Worm (Caenorhabditis elegans) whole organism, young adult: ENCODE measurements around the gene srh-61.

ENCODE experiments used
- B0261.1 ChIP-seq: sonication (generic microtip); optimal IDR thresholded peaks from 2 replicates; lab custom pipeline; 2016; ENCODE audit warnings: mild to moderate bottlenecking, missing genetic modification characterization, moderate library complexity, missing compliant biosample characterization
- C06A6.2 ChIP-seq: fragments of 200-800 bp; sonication (Bioruptor generic); conservative IDR thresholded peaks from 2 replicates; pipeline ENCODE4 v1.3.6; 2022; ENCODE audit warnings: missing genetic modification characterization, missing compliant biosample characterization
- F23B12.7 ChIP-seq: sonication (generic microtip); optimal IDR thresholded peaks from 2 replicates; lab custom pipeline; 2017; ENCODE audit warnings: missing genetic modification characterization, mild to moderate bottlenecking, missing compliant biosample characterization, antibody characterized with exemption, moderate library complexity; ENCODE audit not compliant: insufficient read depth
- K11D2.4 ChIP-seq: fragments of 200-800 bp; sonication (Bioruptor generic); IDR thresholded peaks from 2 replicates; pipeline ENCODE4 v1.3.6; 2022; ENCODE audit warnings: missing genetic modification reagents, missing genetic modification characterization, missing compliant biosample characterization
- Y53F4B.3 ChIP-seq: fragments of 200-800 bp; sonication (Bioruptor generic); IDR thresholded peaks from 2 replicates; pipeline ENCODE4 v1.3.6; 2022; ENCODE audit warnings: missing genetic modification reagents, missing genetic modification characterization, missing compliant biosample characterization
- Y56A3A.18 ChIP-seq: fragments of 200-800 bp; sonication (Bioruptor generic); IDR thresholded peaks from 2 replicates; pipeline ENCODE4 v1.3.6; 2022; ENCODE audit warnings: missing genetic modification reagents, missing genetic modification characterization, missing compliant biosample characterization
- ZK185.1 ChIP-seq: sonication (generic microtip); optimal IDR thresholded peaks from 2 replicates; lab custom pipeline; 2016; ENCODE audit warnings: mild to moderate bottlenecking, missing genetic modification characterization, missing compliant biosample characterization; ENCODE audit not compliant: poor library complexity, severe bottlenecking
- aptf-2 ChIP-seq: fragments of 200-800 bp; sonication (Bioruptor generic); conservative IDR thresholded peaks from 2 replicates; pipeline ENCODE4 v1.3.6; 2022; ENCODE audit warnings: missing genetic modification reagents, missing genetic modification characterization, missing compliant biosample characterization
- aptf-3 ChIP-seq: fragments of 200-800 bp; sonication (Bioruptor generic); IDR thresholded peaks from 2 replicates; pipeline ENCODE4 v1.3.6; 2022; ENCODE audit warnings: missing genetic modification characterization, missing compliant biosample characterization
- atf-7 ChIP-seq: sonication (generic microtip); optimal IDR thresholded peaks from 2 replicates; lab custom pipeline; 2017; ENCODE audit warnings: mild to moderate bottlenecking, missing genetic modification characterization, missing compliant biosample characterization
- athp-1 ChIP-seq: sonication (generic microtip); optimal IDR thresholded peaks from 2 replicates; lab custom pipeline; 2017; ENCODE audit warnings: mild to moderate bottlenecking, missing genetic modification characterization, missing compliant biosample characterization
- attf-3 ChIP-seq: fragments of 200-800 bp; sonication (Bioruptor generic); conservative IDR thresholded peaks from 2 replicates; pipeline ENCODE4 v1.3.6; 2022; ENCODE audit warnings: missing genetic modification reagents, missing genetic modification characterization, missing compliant biosample characterization
- cebp-1 ChIP-seq, 2 experiments: fragments of 200-800 bp in 1 of 2; sonication (Bioruptor generic) in 1 of 2; sonication (generic microtip) in 1 of 2; IDR thresholded peaks in 1 of 2; optimal IDR thresholded peaks in 1 of 2; 2 replicates each; pipeline versions ENCODE4 v1.3.6 to Lab custom; 2017 to 2022; ENCODE audit warnings: missing compliant biosample characterization in 2 of 2, missing genetic modification characterization in 2 of 2, mild to moderate bottlenecking in 1 of 2, missing genetic modification reagents in 1 of 2, moderate library complexity in 1 of 2
- cebp-2 ChIP-seq: fragments of 200-800 bp; sonication (Bioruptor generic); IDR thresholded peaks from 2 replicates; pipeline ENCODE4 v1.3.6; 2022; ENCODE audit warnings: missing genetic modification characterization, missing compliant biosample characterization
- chd-7 ChIP-seq: sonication (generic microtip); optimal IDR thresholded peaks from 2 replicates; lab custom pipeline; 2016; ENCODE audit warnings: mild to moderate bottlenecking, missing genetic modification characterization, moderate library complexity, missing compliant biosample characterization
- dox-1 ChIP-seq: fragments of 200-800 bp; sonication (Bioruptor generic); IDR thresholded peaks from 2 replicates; pipeline ENCODE4 v1.3.6; 2022; ENCODE audit warnings: missing genetic modification reagents, missing genetic modification characterization, missing compliant biosample characterization
- efl-1 ChIP-seq: fragments of 150-350 bp; optimal IDR thresholded peaks from 2 replicates; lab custom pipeline; 2014; ENCODE audit warnings: missing biosample characterization, missing genetic modification reagents, missing genetic modification characterization
- egl-44 ChIP-seq: fragments of 200-800 bp; sonication (Bioruptor generic); IDR thresholded peaks from 2 replicates; pipeline ENCODE4 v1.3.6; 2022; ENCODE audit warnings: missing genetic modification reagents, missing genetic modification characterization, missing compliant biosample characterization
- egrh-3 ChIP-seq: fragments of 200-800 bp; sonication (Bioruptor generic); IDR thresholded peaks from 2 replicates; pipeline ENCODE4 v1.3.6; 2022; ENCODE audit warnings: missing genetic modification reagents, missing genetic modification characterization, missing compliant biosample characterization
- ets-4 ChIP-seq: fragments of 200-800 bp; sonication (Bioruptor generic); optimal IDR thresholded peaks from 2 replicates; lab custom pipeline; 2018; ENCODE audit warnings: mild to moderate bottlenecking, missing genetic modification characterization, missing compliant biosample characterization
- hmg-1.2 ChIP-seq: fragments of 200-800 bp; sonication (Bioruptor generic); IDR thresholded peaks from 2 replicates; pipeline ENCODE4 v1.3.6; 2022; ENCODE audit warnings: missing genetic modification reagents, missing genetic modification characterization, missing compliant biosample characterization
- hsf-1 ChIP-seq: fragments of 200-800 bp; sonication (Bioruptor generic); IDR thresholded peaks from 2 replicates; pipeline ENCODE4 v1.3.6; 2022; ENCODE audit warnings: missing genetic modification reagents, missing genetic modification characterization, missing compliant biosample characterization
- lin-26 ChIP-seq: fragments of 200-800 bp; sonication (Bioruptor generic); IDR thresholded peaks from 2 replicates; pipeline ENCODE4 v1.3.6; 2022; ENCODE audit warnings: missing genetic modification reagents, missing genetic modification characterization, missing compliant biosample characterization
- lin-40 ChIP-seq: sonication (generic microtip); optimal IDR thresholded peaks from 2 replicates; lab custom pipeline; 2016; ENCODE audit warnings: missing genetic modification characterization, mild to moderate bottlenecking, missing compliant biosample characterization, missing genotype, missing genetic modification reagents
- lsl-1 ChIP-seq: fragments of 200-800 bp; sonication (Bioruptor generic); optimal IDR thresholded peaks from 2 replicates; lab custom pipeline; 2018; ENCODE audit warnings: mild to moderate bottlenecking, missing genetic modification characterization, moderate library complexity, missing compliant biosample characterization
- madf-3 ChIP-seq: fragments of 200-800 bp; sonication (Bioruptor generic); IDR thresholded peaks from 2 replicates; pipeline ENCODE4 v1.3.6; 2022; ENCODE audit warnings: missing genetic modification reagents, missing genetic modification characterization, missing compliant biosample characterization
- madf-6 ChIP-seq: fragments of 200-800 bp; sonication (Bioruptor generic); IDR thresholded peaks from 2 replicates; pipeline ENCODE4 v1.3.6; 2022; ENCODE audit warnings: missing genetic modification reagents, missing genetic modification characterization, missing compliant biosample characterization
- madf-8 ChIP-seq: fragments of 200-800 bp; sonication (Bioruptor generic); conservative IDR thresholded peaks from 2 replicates; pipeline ENCODE4 v1.3.6; 2022; ENCODE audit warnings: missing genetic modification reagents, missing genetic modification characterization, missing compliant biosample characterization
- mcd-1 ChIP-seq: fragments of 200-800 bp; sonication (Bioruptor generic); IDR thresholded peaks from 2 replicates; pipeline ENCODE4 v1.3.6; 2022; ENCODE audit warnings: missing genetic modification reagents, missing genetic modification characterization, missing compliant biosample characterization
- mel-28 ChIP-seq: sonication (generic microtip); optimal IDR thresholded peaks from 2 replicates; lab custom pipeline; 2016; ENCODE audit warnings: borderline replicate concordance, mild to moderate bottlenecking, missing genetic modification characterization, missing compliant biosample characterization
- nhr-27 ChIP-seq: fragments of 200-800 bp; sonication (Bioruptor generic); optimal IDR thresholded peaks from 2 replicates; lab custom pipeline; 2018; ENCODE audit warnings: mild to moderate bottlenecking, missing genetic modification characterization, moderate library complexity, missing compliant biosample characterization
- nhr-80 ChIP-seq: sonication (generic microtip); optimal IDR thresholded peaks from 2 replicates; lab custom pipeline; 2016; ENCODE audit warnings: missing genetic modification characterization, missing compliant biosample characterization
- nhr-90 ChIP-seq: sonication (generic microtip); optimal IDR thresholded peaks from 2 replicates; lab custom pipeline; 2016; ENCODE audit warnings: missing genotype, mild to moderate bottlenecking, missing genetic modification characterization, missing compliant biosample characterization
- pbrm-1 ChIP-seq: fragments of 200-800 bp; sonication (Bioruptor generic); IDR thresholded peaks from 2 replicates; pipeline ENCODE4 v1.3.6; 2022; ENCODE audit warnings: missing genetic modification reagents, missing genetic modification characterization, missing compliant biosample characterization
- pha-4 ChIP-seq: fragments of 150-350 bp; sonication (generic microtip); optimal IDR thresholded peaks from 2 replicates; lab custom pipeline; 2014; ENCODE audit warnings: missing biosample characterization, missing genetic modification reagents, missing genetic modification characterization
- rcor-1 ChIP-seq: fragments of 200-800 bp; sonication (Bioruptor generic); IDR thresholded peaks from 2 replicates; pipeline ENCODE4 v1.3.6; 2022; ENCODE audit warnings: missing genetic modification reagents, missing genetic modification characterization, missing compliant biosample characterization
- snpc-3.4 ChIP-seq: sonication (generic microtip); optimal IDR thresholded peaks from 2 replicates; lab custom pipeline; 2017; ENCODE audit warnings: missing genetic modification characterization, mild to moderate bottlenecking, missing compliant biosample characterization, antibody characterized with exemption, moderate library complexity, missing genotype, missing genetic modification reagents
- somi-1 ChIP-seq: fragments of 200-800 bp; sonication (Bioruptor generic); optimal IDR thresholded peaks from 2 replicates; lab custom pipeline; 2018; ENCODE audit warnings: mild to moderate bottlenecking, missing genetic modification characterization, missing compliant biosample characterization
- tbp1 ChIP-seq: fragments of 200-800 bp; sonication (Bioruptor generic); optimal IDR thresholded peaks from 2 replicates; lab custom pipeline; 2018; ENCODE audit warnings: mild to moderate bottlenecking, missing genetic modification characterization, missing compliant biosample characterization
- tbx-9 ChIP-seq: sonication (generic microtip); optimal IDR thresholded peaks from 2 replicates; lab custom pipeline; 2016; ENCODE audit warnings: borderline replicate concordance, missing genetic modification characterization, inconsistent platforms, missing compliant biosample characterization
- tlf-1 ChIP-seq: fragments of 200-800 bp; sonication (Bioruptor generic); optimal IDR thresholded peaks from 2 replicates; lab custom pipeline; 2018; ENCODE audit warnings: mild to moderate bottlenecking, missing genetic modification characterization, missing compliant biosample characterization
- unc-130 ChIP-seq: sonication (generic microtip); optimal IDR thresholded peaks from 2 replicates; lab custom pipeline; 2016; ENCODE audit warnings: missing genetic modification reagents, missing genetic modification characterization, missing compliant biosample characterization
- zim-3 ChIP-seq: sonication (generic microtip); optimal IDR thresholded peaks from 2 replicates; lab custom pipeline; 2017; ENCODE audit warnings: mild to moderate bottlenecking, missing genetic modification characterization, moderate library complexity, missing compliant biosample characterization
- ztf-18 ChIP-seq: sonication (generic microtip); optimal IDR thresholded peaks from 2 replicates; lab custom pipeline; 2016; ENCODE audit warnings: missing genotype, mild to moderate bottlenecking, missing genetic modification characterization, missing compliant biosample characterization

Gene srh-61

DNA sequence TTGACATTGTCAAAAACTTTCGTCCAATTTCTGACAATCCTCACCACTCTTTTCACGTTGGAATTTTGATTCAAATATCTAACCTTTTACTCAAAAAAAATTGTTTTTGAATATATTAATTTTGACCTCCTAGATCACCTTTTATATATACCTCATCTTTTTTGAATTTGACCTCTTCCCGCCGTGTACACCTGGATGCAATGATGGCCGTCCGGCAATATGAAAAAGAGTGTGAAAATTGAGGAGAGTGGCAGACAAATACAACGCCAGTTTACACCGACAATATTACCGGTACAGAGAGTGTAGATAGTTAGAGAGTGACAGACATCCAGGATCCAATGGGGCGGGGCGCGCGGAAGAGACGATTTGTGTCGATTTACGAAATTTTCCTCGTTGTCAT is 3.4 kb upstream of the srh-61 start, which contains the start of gene ceh-99:
TSS of gene ceh-99 (plus strand) at position 366 of the 400 bp plus-strand sequence.
- TF ChIP-seq madf-6 (GFP tag; lab: Robert Waterston, UW) (peak; percentile 76), efl-1 (GFP tag; lab: Kevin White, UChicago) (peak; percentile 73), mel-28 (tag; lab: Kevin White, UChicago) (no peak), madf-8 (peak; percentile 50; the same call in 1 of the 2 replicates), nhr-90 (tag; lab: Kevin White, UChicago) (no peak), tbx-9 (no peak), pbrm-1 (GFP tag; lab: Robert Waterston, UW) (peak; percentile 53; the same call in 1 of the 2 replicates), B0261.1 (tag; lab: Kevin White, UChicago) (no peak), cebp-2 (no peak), tlf-1 (GFP tag; lab: Kevin White, UChicago) (no peak), madf-3 (GFP tag; lab: Robert Waterston, UW) (0 out of 2 replicates have a peak, but pooled peaks have one; percentile 42), hmg-1.2 (GFP tag; lab: Robert Waterston, UW) (peak; percentile 45; the same call in 1 of the 2 replicates), athp-1 (tag; lab: Kevin White, UChicago) (no peak), K11D2.4 (no peak), hsf-1 (GFP tag; lab: Robert Waterston, UW) (peak; percentile 11; the same call in 1 of the 2 replicates), nhr-27 (no peak), ztf-18 (tag; lab: Kevin White, UChicago) (no peak), Y56A3A.18 (peak; percentile 14; the same call in 1 of the 2 replicates), attf-3 (GFP tag; lab: Robert Waterston, UW) (no peak)

DNA sequence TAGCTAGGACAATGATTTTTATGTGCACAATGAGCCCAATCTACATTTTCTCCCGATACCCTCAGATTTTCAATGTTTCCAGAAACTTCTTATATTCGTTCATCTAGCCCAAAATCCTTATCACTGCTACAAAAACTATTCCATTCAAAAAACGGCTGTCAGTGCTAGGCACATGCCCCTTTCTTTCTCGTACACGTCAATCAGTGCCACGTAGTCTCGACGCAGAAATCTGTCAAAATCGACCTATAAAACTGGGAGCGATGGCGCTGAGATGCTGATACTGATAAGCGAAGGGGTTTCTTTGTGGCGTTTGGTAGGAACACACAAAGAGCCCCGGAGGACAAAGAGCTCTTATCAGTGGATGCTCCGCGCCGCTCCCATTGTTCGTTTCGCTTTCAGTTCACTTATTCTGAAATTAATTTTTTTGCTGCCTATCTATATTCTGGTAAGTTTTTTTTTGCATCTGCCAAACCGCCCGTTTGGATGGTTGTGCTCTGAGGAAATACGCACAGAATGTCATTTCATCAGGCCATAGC is 2.7 kb upstream of the srh-61 start, which contains the start of gene srh-70:
TSS of gene srh-70 (minus strand) at position 51 of the 536 bp plus-strand sequence.
- TF ChIP-seq C06A6.2 (GFP tag; lab: Robert Waterston, UW) (0 out of 2 replicates have a peak, but pooled peaks have one; percentile 24), tbp1 (peak; percentile 57), snpc-3.4 (no peak), chd-7 (tag; lab: Kevin White, UChicago) (peak; percentile 76), tlf-1 (GFP tag; lab: Kevin White, UChicago) (peak; percentile 79), mcd-1 (peak; percentile 60), efl-1 (GFP tag; lab: Kevin White, UChicago) (no peak), aptf-3 (GFP tag; lab: Robert Waterston, UW) (no peak), K11D2.4 (0 out of 2 replicates have a peak, but pooled peaks have one; percentile 15), nhr-90 (tag; lab: Kevin White, UChicago) (peak; percentile 73), atf-7 (tag; lab: Kevin White, UChicago) (peak; percentile 83), rcor-1 (GFP tag; lab: Robert Waterston, UW) (no peak), hsf-1 (GFP tag; lab: Robert Waterston, UW) (peak; percentile 59; the same call in 1 of the 2 replicates), dox-1 (GFP tag; lab: Robert Waterston, UW) (peak; percentile 79), cebp-2 (no peak), ZK185.1 (tag; lab: Kevin White, UChicago) (peak; percentile 46), ets-4 (peak; percentile 21), ztf-18 (tag; lab: Kevin White, UChicago) (peak; percentile 1), unc-130 (GFP tag; lab: Kevin White, UChicago) (no peak), pha-4 (tag; lab: Kevin White, UChicago) (no peak), lin-40 (tag; lab: Kevin White, UChicago) (peak; percentile 48), cebp-1 (GFP tag; IDR thresholded peaks at IDR 0.05; lab: Robert Waterston, UW) (no peak), cebp-1 (tag; optimal IDR thresholded peaks at IDR 0.05; lab: Kevin White, UChicago) (peak; percentile 7), lin-26 (no peak), lsl-1 (GFP tag; lab: Kevin White, UChicago) (no peak), F23B12.7 (peak; percentile 5), Y53F4B.3 (GFP tag; lab: Robert Waterston, UW) (no peak), zim-3 (no peak), athp-1 (tag; lab: Kevin White, UChicago) (no peak), somi-1 (GFP tag; lab: Kevin White, UChicago) (no peak), egrh-3 (GFP tag; lab: Robert Waterston, UW) (no peak), egl-44 (GFP tag; lab: Robert Waterston, UW) (peak; percentile 37; the same call in 1 of the 2 replicates), aptf-2 (GFP tag; lab: Robert Waterston, UW) (no peak), nhr-80 (peak; percentile 96)
